Fruit fly (Drosophila melanogaster) whole organism, embryonic: ENCODE results near the gene unc-4.
A peak's percentile ranks its signal among the peaks of the same experiment; 100 is the strongest.

Source experiments
- ATbp ChIP-seq: fragments of 200-800 bp; sonication (Bioruptor generic); optimal IDR thresholded peaks from 2 replicates; lab custom pipeline; 2017; ENCODE audit warnings: missing biosample characterization, mild to moderate bottlenecking, missing genetic modification characterization, missing genetic modification reagents
- Asciz ChIP-seq: fragments of 200-800 bp; sonication (Bioruptor generic); optimal IDR thresholded peaks from 2 replicates; lab custom pipeline; 2017; ENCODE audit warnings: missing biosample characterization, mild to moderate bottlenecking, missing genetic modification characterization, missing genetic modification reagents
- CG10147 ChIP-seq: fragments of 200-800 bp; sonication (Bioruptor generic); optimal IDR thresholded peaks from 2 replicates; lab custom pipeline; 2019; ENCODE audit warnings: missing biosample characterization, mild to moderate bottlenecking, missing genetic modification characterization, moderate library complexity
- CG12391 ChIP-seq: fragments of 200-800 bp; sonication (Bioruptor generic); optimal IDR thresholded peaks from 3 replicates; lab custom pipeline; 2018; ENCODE audit warnings: missing biosample characterization, mild to moderate bottlenecking, missing genetic modification characterization, moderate library complexity
- CG14441 ChIP-seq: fragments of 200-800 bp; sonication (Bioruptor generic); IDR thresholded peaks from 2 replicates; pipeline ENCODE4 v1.3.6; 2022; ENCODE audit warnings: missing biosample characterization, missing genetic modification characterization
- CG14965 ChIP-seq: fragments of 200-800 bp; sonication (Bioruptor generic); optimal IDR thresholded peaks from 2 replicates; lab custom pipeline; 2016; ENCODE audit warnings: missing biosample characterization, missing genetic modification characterization, borderline replicate concordance
- CG15269 ChIP-seq: fragments of 200-800 bp; sonication (Bioruptor generic); optimal IDR thresholded peaks from 2 replicates; lab custom pipeline; 2018; ENCODE audit warnings: missing biosample characterization, mild to moderate bottlenecking, missing genetic modification characterization, moderate library complexity
- CG17186 ChIP-seq: fragments of 200-800 bp; sonication (Bioruptor generic); optimal IDR thresholded peaks from 3 replicates; lab custom pipeline; 2017; ENCODE audit warnings: missing biosample characterization, missing genetic modification reagents, missing genetic modification characterization
- CG17361 ChIP-seq: fragments of 200-800 bp; sonication (Bioruptor generic); IDR thresholded peaks from 3 replicates; pipeline ENCODE4 v1.3.6; 2022; ENCODE audit warnings: missing biosample characterization, missing genetic modification characterization
- CG18011 ChIP-seq: fragments of 200-800 bp; sonication (Bioruptor generic); optimal IDR thresholded peaks from 2 replicates; lab custom pipeline; 2017; ENCODE audit warnings: missing biosample characterization, missing genetic modification characterization, mild to moderate bottlenecking, moderate library complexity, missing genotype
- CG18599 ChIP-seq: fragments of 200-800 bp; sonication (Bioruptor generic); optimal IDR thresholded peaks from 3 replicates; lab custom pipeline; 2017; ENCODE audit warnings: missing biosample characterization, missing genetic modification characterization, mild to moderate bottlenecking, moderate library complexity, missing genetic modification reagents
- CG3847 ChIP-seq: fragments of 200-800 bp; sonication (Bioruptor generic); IDR thresholded peaks from 2 replicates; pipeline ENCODE4 v1.3.6; 2022; ENCODE audit warnings: missing biosample characterization, missing genetic modification characterization
- CG3995 ChIP-seq: fragments of 200-800 bp; sonication (Bioruptor generic); optimal IDR thresholded peaks from 3 replicates; lab custom pipeline; 2016; ENCODE audit warnings: missing biosample characterization, missing genetic modification characterization
- CG4424 ChIP-seq: fragments of 200-800 bp; sonication (Bioruptor generic); optimal IDR thresholded peaks from 3 replicates; lab custom pipeline; 2016; ENCODE audit warnings: missing biosample characterization, missing genetic modification characterization
- CG4730 ChIP-seq: fragments of 200-800 bp; sonication (Bioruptor generic); IDR thresholded peaks from 2 replicates; pipeline ENCODE4 v1.3.6; 2022; ENCODE audit warnings: missing biosample characterization, missing genetic modification characterization
- CG6254 ChIP-seq: fragments of 200-800 bp; sonication (Bioruptor generic); optimal IDR thresholded peaks from 3 replicates; lab custom pipeline; 2017; ENCODE audit warnings: mild to moderate bottlenecking, missing biosample characterization, missing genetic modification reagents, missing genetic modification characterization
- CG6272 ChIP-seq: fragments of 200-800 bp; sonication (Bioruptor generic); IDR thresholded peaks from 2 replicates; pipeline ENCODE4 v1.3.6; 2022; ENCODE audit warnings: missing biosample characterization, missing genetic modification characterization
- CG8359 ChIP-seq: fragments of 200-800 bp; sonication (Bioruptor generic); optimal IDR thresholded peaks from 2 replicates; lab custom pipeline; 2017; ENCODE audit warnings: missing biosample characterization, mild to moderate bottlenecking, missing genetic modification characterization, borderline replicate concordance
- CTCF ChIP-seq: fragments of 200-800 bp; sonication (Bioruptor generic); optimal IDR thresholded peaks from 2 replicates; lab custom pipeline; 2017; ENCODE audit warnings: missing biosample characterization, mild to moderate bottlenecking, missing genetic modification characterization, moderate library complexity
- Fer2 ChIP-seq: fragments of 200-800 bp; sonication (Bioruptor generic); optimal IDR thresholded peaks from 2 replicates; lab custom pipeline; 2018; ENCODE audit warnings: missing biosample characterization, mild to moderate bottlenecking, missing genetic modification characterization, moderate library complexity
- Hr3 ChIP-seq: fragments of 200-800 bp; sonication (Bioruptor generic); optimal IDR thresholded peaks from 3 replicates; lab custom pipeline; 2016; ENCODE audit warnings: missing biosample characterization, missing genetic modification characterization
- Lim3 ChIP-seq: fragments of 200-800 bp; sonication (Bioruptor generic); IDR thresholded peaks from 2 replicates; pipeline ENCODE4 v1.3.6; 2022; ENCODE audit warnings: missing biosample characterization, missing genetic modification characterization
- Med ChIP-seq: fragments of 200-800 bp; sonication (Bioruptor generic); peaks from one replicate; lab custom pipeline; 2016; ENCODE audit warnings: missing biosample characterization, missing genetic modification characterization, mild to moderate bottlenecking, inconsistent platforms, moderate library complexity
- PHDP ChIP-seq: fragments of 200-800 bp; sonication (Bioruptor generic); optimal IDR thresholded peaks from 3 replicates; lab custom pipeline; 2018; ENCODE audit warnings: missing biosample characterization, mild to moderate bottlenecking, missing genetic modification characterization, moderate library complexity
- Rx ChIP-seq: fragments of 200-800 bp; sonication (Bioruptor generic); IDR thresholded peaks from 2 replicates; pipeline ENCODE4 v1.3.6; 2022; ENCODE audit warnings: missing biosample characterization, missing genetic modification characterization
- Xrp1 ChIP-seq: fragments of 200-800 bp; sonication (Bioruptor generic); IDR thresholded peaks from 2 replicates; pipeline ENCODE4 v1.3.6; 2022; ENCODE audit warnings: missing biosample characterization, missing genetic modification characterization
- btn ChIP-seq: fragments of 200-800 bp; sonication (Bioruptor generic); optimal IDR thresholded peaks from 2 replicates; lab custom pipeline; 2016; ENCODE audit warnings: missing biosample characterization, missing genetic modification characterization
- cato ChIP-seq: fragments of 200-800 bp; sonication (Bioruptor generic); optimal IDR thresholded peaks from 2 replicates; lab custom pipeline; 2016; ENCODE audit warnings: missing biosample characterization, missing genetic modification characterization, borderline replicate concordance
- corto ChIP-seq: fragments of 200-800 bp; sonication (Bioruptor generic); optimal IDR thresholded peaks from 2 replicates; lab custom pipeline; 2016; ENCODE audit warnings: missing biosample characterization, mild to moderate bottlenecking, missing genetic modification characterization, moderate library complexity
- crc ChIP-seq: fragments of 200-800 bp; sonication (Bioruptor generic); optimal IDR thresholded peaks from 2 replicates; lab custom pipeline; 2016; ENCODE audit warnings: missing biosample characterization, missing genetic modification characterization
- croc ChIP-seq: fragments of 200-800 bp; sonication (Bioruptor generic); conservative IDR thresholded peaks from 3 replicates; pipeline ENCODE4 v1.3.6; 2022; ENCODE audit warnings: missing biosample characterization, missing genetic modification characterization
- crp ChIP-seq, 2 experiments: fragments of 200-800 bp; sonication (Bioruptor generic); optimal IDR thresholded peaks; 2 replicates in 1 of 2; 3 replicates in 1 of 2; lab custom pipeline; 2017; ENCODE audit warnings: missing biosample characterization in 2 of 2, missing genetic modification characterization in 2 of 2, mild to moderate bottlenecking in 1 of 2, moderate library complexity in 1 of 2
- emc ChIP-seq: fragments of 200-800 bp; sonication (Bioruptor generic); optimal IDR thresholded peaks from 2 replicates; lab custom pipeline; 2016; ENCODE audit warnings: missing biosample characterization, missing genetic modification characterization
- eve ChIP-seq, 2 experiments: fragments of >200 bp; optimal IDR thresholded peaks; 2 replicates each; lab custom pipeline; 2017; ENCODE audit warnings: missing biosample characterization in 2 of 2, missing genetic modification characterization in 2 of 2
- grau ChIP-seq: fragments of 200-800 bp; optimal IDR thresholded peaks from 3 replicates; lab custom pipeline; 2019; ENCODE audit warnings: missing biosample characterization, mild to moderate bottlenecking, missing genetic modification characterization, moderate library complexity
- gsb-n ChIP-seq: fragments of 200-800 bp; sonication (Bioruptor generic); optimal IDR thresholded peaks from 3 replicates; lab custom pipeline; 2018; ENCODE audit warnings: missing biosample characterization, mild to moderate bottlenecking, missing genetic modification characterization
- inv ChIP-seq: fragments of 200-800 bp; sonication (Bioruptor generic); IDR thresholded peaks from 2 replicates; pipeline ENCODE4 v1.3.6; 2022; ENCODE audit warnings: missing biosample characterization, missing genetic modification characterization; ENCODE audit not compliant: partially characterized antibody
- jigr1 ChIP-seq: fragments of 200-800 bp; sonication (Bioruptor generic); IDR thresholded peaks from 3 replicates; pipeline ENCODE4 v1.3.6; 2022; ENCODE audit warnings: missing biosample characterization, missing genetic modification characterization
- lola ChIP-seq, 3 experiments: fragments of >200 bp in 2 of 3; fragments of 200-800 bp in 1 of 3; sonication (Bioruptor generic) in 1 of 3; optimal IDR thresholded peaks; 2 replicates each; lab custom pipeline; 2017 to 2019; ENCODE audit warnings: missing biosample characterization in 3 of 3, missing genetic modification characterization in 3 of 3, mild to moderate bottlenecking in 1 of 3, moderate library complexity in 1 of 3
- mam ChIP-seq: fragments of 200-800 bp; sonication (Bioruptor generic); optimal IDR thresholded peaks from 3 replicates; lab custom pipeline; 2016; ENCODE audit warnings: missing biosample characterization, missing genetic modification characterization
- oc ChIP-seq: fragments of 200-800 bp; sonication (Bioruptor generic); optimal IDR thresholded peaks from 2 replicates; lab custom pipeline; 2018; ENCODE audit warnings: missing biosample characterization, mild to moderate bottlenecking, missing genetic modification characterization, moderate library complexity
- pho ChIP-seq: fragments of 200-800 bp; sonication (Bioruptor generic); optimal IDR thresholded peaks from 2 replicates; lab custom pipeline; 2016; ENCODE audit warnings: missing biosample characterization, missing genetic modification characterization
- row ChIP-seq: fragments of 200-800 bp; sonication (Bioruptor generic); IDR thresholded peaks from 3 replicates; pipeline ENCODE4 v1.3.6; 2022; ENCODE audit warnings: missing biosample characterization, missing genetic modification characterization
- sc ChIP-seq, 3 experiments: fragments of >200 bp in 2 of 3; fragments of 200-800 bp in 1 of 3; sonication (Bioruptor generic) in 1 of 3; optimal IDR thresholded peaks; 2 replicates in 2 of 3; 3 replicates in 1 of 3; lab custom pipeline; 2017; ENCODE audit warnings: mild to moderate bottlenecking in 1 of 3, missing biosample characterization in 1 of 3, missing genetic modification characterization in 1 of 3, missing genetic modification reagents in 1 of 3
- sna ChIP-seq: fragments of 200-800 bp; sonication (Bioruptor generic); IDR thresholded peaks from 2 replicates; pipeline ENCODE4 v1.3.6; 2022; ENCODE audit warnings: missing biosample characterization, missing genetic modification characterization; ENCODE audit not compliant: partially characterized antibody
- unc-4 ChIP-seq: fragments of 200-800 bp; sonication (Bioruptor generic); IDR thresholded peaks from 2 replicates; pipeline ENCODE4 v1.3.6; 2022; ENCODE audit warnings: missing biosample characterization, missing genetic modification characterization; ENCODE audit not compliant: partially characterized antibody
- unpg ChIP-seq: fragments of 200-800 bp; sonication (Bioruptor generic); optimal IDR thresholded peaks from 3 replicates; lab custom pipeline; 2018; ENCODE audit warnings: missing biosample characterization, mild to moderate bottlenecking, missing genetic modification characterization, moderate library complexity
- vvl ChIP-seq: fragments of 200-800 bp; sonication (Bioruptor generic); IDR thresholded peaks from 2 replicates; pipeline ENCODE4 v1.3.6; 2022; ENCODE audit warnings: missing biosample characterization, missing genetic modification characterization

unc-4 gene

DNA sequence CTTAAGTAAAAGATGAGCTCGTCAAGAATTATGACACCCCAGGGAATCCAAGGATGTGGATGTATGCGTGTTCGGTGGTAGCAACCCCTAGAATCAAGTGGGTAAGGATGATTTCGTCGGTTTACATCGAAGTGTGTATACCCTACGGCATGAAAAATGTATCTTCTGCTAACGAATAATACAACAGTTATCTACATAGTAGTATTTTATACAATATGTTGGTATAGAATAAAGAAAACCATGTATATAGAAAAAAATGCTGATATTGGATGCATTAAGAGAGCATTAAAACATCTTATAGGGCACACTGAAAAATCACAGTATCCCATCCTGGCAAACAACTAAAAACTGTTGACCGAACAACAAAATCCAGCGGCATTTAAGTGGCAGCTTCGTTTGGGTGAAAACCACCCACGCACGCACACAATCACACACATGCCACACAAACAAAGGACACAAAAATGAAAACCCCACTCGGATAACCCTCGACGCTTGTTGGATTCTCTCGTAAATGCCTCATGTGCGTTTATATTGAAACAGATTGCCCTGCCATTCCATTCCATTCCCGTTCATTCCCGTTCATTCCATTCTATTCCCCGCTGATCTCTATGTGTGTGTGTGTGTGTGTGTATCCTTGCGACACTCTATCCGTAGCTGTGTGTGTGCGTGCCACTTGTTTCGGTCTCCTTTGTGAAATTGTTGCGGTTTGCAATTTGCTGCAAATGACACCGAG lies 30.9 kb downstream of the unc-4 start (continued):
- TF ChIP-seq Xrp1 (GFP tag; lab: Robert Waterston, UW) (peak; percentile 47; the same call in 1 of the 2 replicates), CG12391 (peak; percentile 47), CG3847 (GFP tag; lab: Robert Waterston, UW) (no peak), Rx (GFP tag; lab: Robert Waterston, UW) (no peak), CG17361 (GFP tag; lab: Robert Waterston, UW) (peak; percentile 46; the same call in 1 of the 3 replicates), CG4730 (GFP tag; lab: Robert Waterston, UW) (no peak), Med (GFP tag; lab: Kevin White, UChicago) (peak; percentile 42), corto (GFP tag; lab: Kevin White, UChicago) (no peak), CG6272 (GFP tag; lab: Robert Waterston, UW) (no peak), Lim3 (GFP tag; lab: Robert Waterston, UW) (no peak), gsb-n (peak; percentile 19), mam (no peak), CG6254 (GFP tag; lab: Kevin White, UChicago) (no peak), Fer2 (no peak), grau (tag; lab: Kevin White, UChicago) (peak; percentile 52), sc (optimal IDR thresholded peaks at IDR 0.05; lab: Kevin White, UChicago) (no peak), sc (GFP tag; optimal IDR thresholded peaks at IDR 0.05; lab: Kevin White, UChicago) (peak; percentile 40), vvl (peak; percentile 62), unpg (GFP tag; lab: Kevin White, UChicago) (peak; percentile 44), croc (GFP tag; lab: Robert Waterston, UW) (peak; percentile 19; the same call in 1 of the 3 replicates), row (GFP tag; lab: Robert Waterston, UW) (peak; percentile 71), CG15269 (tag; lab: Kevin White, UChicago) (peak; percentile 20), CG4424 (GFP tag; lab: Kevin White, UChicago) (peak; percentile 26), CG18599 (GFP tag; lab: Kevin White, UChicago) (peak; percentile 32), sna (GFP tag; lab: Robert Waterston, UW) (no peak), Hr3 (GFP tag; lab: Kevin White, UChicago) (peak; percentile 3), PHDP (tag; lab: Kevin White, UChicago) (peak; percentile 42), crc (GFP tag; lab: Kevin White, UChicago) (no peak), inv (GFP tag; lab: Robert Waterston, UW) (no peak), cato (no peak), jigr1 (no peak), emc (GFP tag; lab: Kevin White, UChicago) (no peak), CG3995 (no peak), btn (no peak), CG14965 (GFP tag; lab: Kevin White, UChicago) (no peak), CG18011 (GFP tag; lab: Kevin White, UChicago) (no peak), Asciz (GFP tag; lab: Kevin White, UChicago) (no peak), CG17186 (GFP tag; lab: Kevin White, UChicago) (no peak), CTCF (GFP tag; lab: Kevin White, UChicago) (no peak), pho (GFP tag; lab: Kevin White, UChicago) (no peak), CG8359 (GFP tag; lab: Kevin White, UChicago) (no peak), ATbp (GFP tag; lab: Kevin White, UChicago) (peak; percentile 25), lola (GFP tag; optimal IDR thresholded peaks at IDR 0.05; lab: Kevin White, UChicago) (peak in 1 of 3 experiments; percentile 64), oc (tag; lab: Kevin White, UChicago) (no peak), crp (GFP tag; optimal IDR thresholded peaks at IDR 0.05; lab: Kevin White, UChicago) (no peak), CG14441 (GFP tag; lab: Robert Waterston, UW) (no peak), eve (GFP tag; optimal IDR thresholded peaks at IDR 0.05; lab: Kevin White, UChicago) (no peak), CG10147 (GFP tag; lab: Kevin White, UChicago) (peak; percentile 13), unc-4 (no peak)
